Fruit fly (Drosophila melanogaster): ENCODE results near the gene Kap3.
A peak's percentile ranks its signal among the peaks of the same experiment; 100 is the strongest.

dm6 chrX:11350505-11351327 is 10.8 kb upstream of the Kap3 start, which contains the start of gene CG1737:
- TF ChIP-seq cnc (optimal IDR thresholded peaks at IDR 0.05) (no peak), tj (GFP tag; optimal IDR thresholded peaks at IDR 0.05) (no peak), ovo (GFP tag; optimal IDR thresholded peaks at IDR 0.05) (peak; percentile 80), CG5204 (GFP tag; optimal IDR thresholded peaks at IDR 0.05) (no peak)
